Worm (Caenorhabditis elegans): ENCODE measurements around the gene faah-6.

Gene faah-6

ce11 chrIII:11657185-11657817 is 7.0 kb downstream of the faah-6 start, which contains the start of gene crh-1 (continued):
- no peak; the same call in 1 of the 2 replicates for TF ChIP-seq Y53G8AR.9 (GFP tag; conservative IDR thresholded peaks at IDR 0.05)
- no peak for TF ChIP-seq K11D2.4 (GFP tag; IDR thresholded peaks at IDR 0.05)
- no peak for TF ChIP-seq bed-2 (GFP tag; IDR thresholded peaks at IDR 0.05)
- peak; percentile 53 for TF ChIP-seq lsl-1 (GFP tag; optimal IDR thresholded peaks at IDR 0.05)
- TF ChIP-seq ceh-58 (GFP tag; IDR thresholded peaks at IDR 0.05): no peak
- TF ChIP-seq efl-1 (GFP tag; optimal IDR thresholded peaks at IDR 0.05): peak; percentile 41
- TF ChIP-seq ztf-6 (GFP tag; IDR thresholded peaks at IDR 0.05): no peak
- TF ChIP-seq snpc-1.1 (tag; optimal IDR thresholded peaks at IDR 0.05; ENCODE audit: insufficient read depth): peak; percentile 6
- TF ChIP-seq nfya-2 (GFP tag; IDR thresholded peaks at IDR 0.05): no peak
- TF ChIP-seq F57A8.1 (GFP tag; optimal IDR thresholded peaks at IDR 0.05): no peak
- TF ChIP-seq F52B5.7 (tag; optimal IDR thresholded peaks at IDR 0.05): no peak
- no peak for TF ChIP-seq ztf-28 (GFP tag; IDR thresholded peaks at IDR 0.05)
- no peak for TF ChIP-seq repo-1 (tag; optimal IDR thresholded peaks at IDR 0.05)
- TF ChIP-seq pha-4 (tag; optimal IDR thresholded peaks at IDR 0.05): no peak
- TF ChIP-seq nhr-179 (tag; optimal IDR thresholded peaks at IDR 0.05): no peak
- no peak for TF ChIP-seq ceh-79 (tag; optimal IDR thresholded peaks at IDR 0.05)
- no peak for TF ChIP-seq rec-8 (tag; optimal IDR thresholded peaks at IDR 0.05)
- TF ChIP-seq sptf-2 (GFP tag; optimal IDR thresholded peaks at IDR 0.05): no peak
- TF ChIP-seq mcd-1 (GFP tag; IDR thresholded peaks at IDR 0.05): peak; percentile 75
- TF ChIP-seq C17E4.6 (GFP tag; IDR thresholded peaks at IDR 0.05): no peak
- no peak for TF ChIP-seq chd-7 (tag; optimal IDR thresholded peaks at IDR 0.05)
- TF ChIP-seq ceh-100 (GFP tag; IDR thresholded peaks at IDR 0.05): no peak
- no peak for TF ChIP-seq cebp-2 (GFP tag; IDR thresholded peaks at IDR 0.05)
- TF ChIP-seq ztf-3 (GFP tag; optimal IDR thresholded peaks at IDR 0.05): no peak
- no peak for TF ChIP-seq F10E7.11 (tag; optimal IDR thresholded peaks at IDR 0.05)
- peak; percentile 13; the same call in 1 of the 2 replicates for TF ChIP-seq Y56A3A.18 (GFP tag; IDR thresholded peaks at IDR 0.05)
- TF ChIP-seq nhr-120 (GFP tag; IDR thresholded peaks at IDR 0.05): no peak
- no peak for TF ChIP-seq hlh-26 (GFP tag; conservative IDR thresholded peaks at IDR 0.05)
- no peak for TF ChIP-seq ets-4 (GFP tag; optimal IDR thresholded peaks at IDR 0.05)
- TF ChIP-seq nhr-27 (tag; optimal IDR thresholded peaks at IDR 0.05): no peak
- no peak for TF ChIP-seq akir-1 (GFP tag; optimal IDR thresholded peaks at IDR 0.05)
- TF ChIP-seq tlf-1 (GFP tag; optimal IDR thresholded peaks at IDR 0.05): peak; percentile 30
- TF ChIP-seq T07F8.4 (tag; optimal IDR thresholded peaks at IDR 0.05): no peak
- no peak for TF ChIP-seq unc-130 (GFP tag; optimal IDR thresholded peaks at IDR 0.05)
- no peak for TF ChIP-seq hlh-12 (tag; optimal IDR thresholded peaks at IDR 0.05)
- no peak for TF ChIP-seq madf-3 (GFP tag; IDR thresholded peaks at IDR 0.05)
- TF ChIP-seq rcor-1 (GFP tag; IDR thresholded peaks at IDR 0.05): peak; percentile 46; the same call in 1 of the 2 replicates
- no peak for TF ChIP-seq K12H6.12 (tag; optimal IDR thresholded peaks at IDR 0.05)
- TF ChIP-seq Y95B8A.8 (GFP tag; IDR thresholded peaks at IDR 0.05): no peak
- no peak for TF ChIP-seq zim-3 (tag; optimal IDR thresholded peaks at IDR 0.05)
- peak; percentile 42 for TF ChIP-seq nhr-80 (tag; optimal IDR thresholded peaks at IDR 0.05)
- no peak for TF ChIP-seq lin-26 (GFP tag; IDR thresholded peaks at IDR 0.05)
- TF ChIP-seq T26A5.8 (tag; optimal IDR thresholded peaks at IDR 0.05): no peak
- TF ChIP-seq ztf-25 (GFP tag; IDR thresholded peaks at IDR 0.05): no peak
- TF ChIP-seq hmg-20 (GFP tag; IDR thresholded peaks at IDR 0.05): 0 out of 2 replicates have a peak, but pooled peaks have one; percentile 49
- TF ChIP-seq ztf-22 (GFP tag; optimal IDR thresholded peaks at IDR 0.05): no peak
- TF ChIP-seq mel-28 (tag; optimal IDR thresholded peaks at IDR 0.05; ENCODE audit: borderline replicate concordance): no peak
- TF ChIP-seq lin-54 (GFP tag; optimal IDR thresholded peaks at IDR 0.05): peak; percentile 70
- no peak for TF ChIP-seq ccch-3 (GFP tag; optimal IDR thresholded peaks at IDR 0.05)

Measured in whole organism, young adult.